Fruit fly (Drosophila melanogaster): Measurements from ENCODE around the gene CG33985.
A peak's percentile ranks its signal among the peaks of the same experiment; 100 is the strongest.

The CG33985 gene

dm6 chr3L:15566484-15566955 is 39.9 kb upstream of the CG33985 start (continued):
- peak; percentile 73 for TF ChIP-seq run (tag; optimal IDR thresholded peaks at IDR 0.05)
- TF ChIP-seq CG11695 (GFP tag; IDR thresholded peaks at IDR 0.05): peak; percentile 78
- TF ChIP-seq Chrac-16 (GFP tag; optimal IDR thresholded peaks at IDR 0.05): no peak
- TF ChIP-seq bcd (GFP tag; optimal IDR thresholded peaks at IDR 0.05): peak; percentile 48
- 0 out of 3 replicates have a peak, but pooled peaks have one; percentile 7 for TF ChIP-seq CG7357 (GFP tag; IDR thresholded peaks at IDR 0.05)
- TF ChIP-seq Sox100B (GFP tag; optimal IDR thresholded peaks at IDR 0.05): no peak
- TF ChIP-seq btn (GFP tag; optimal IDR thresholded peaks at IDR 0.05): peak; percentile 55
- TF ChIP-seq h (optimal IDR thresholded peaks at IDR 0.05): no peak
- no peak for TF ChIP-seq Atf-2 (GFP tag; optimal IDR thresholded peaks at IDR 0.05)
- peak; percentile 38 for TF ChIP-seq CG13624 (GFP tag; optimal IDR thresholded peaks at IDR 0.05)
- no peak for TF ChIP-seq Ssrp (tag; optimal IDR thresholded peaks at IDR 0.05)
- no peak for TF ChIP-seq abd-A (tag; optimal IDR thresholded peaks at IDR 0.05)
- TF ChIP-seq B-H2 (GFP tag; optimal IDR thresholded peaks at IDR 0.05): peak; percentile 75
- TF ChIP-seq row (GFP tag; IDR thresholded peaks at IDR 0.05): no peak
- TF ChIP-seq D19B (GFP tag; optimal IDR thresholded peaks at IDR 0.05): no peak
- no peak for TF ChIP-seq unc-4 (GFP tag; IDR thresholded peaks at IDR 0.05; ENCODE audit: partially characterized antibody)
- TF ChIP-seq Abd-B (GFP tag; optimal IDR thresholded peaks at IDR 0.05): no peak
- peak; percentile 3 for TF ChIP-seq Bdp1 (GFP tag; optimal IDR thresholded peaks at IDR 0.05)
- TF ChIP-seq CG3163 (GFP tag; optimal IDR thresholded peaks at IDR 0.05): peak; percentile 19
- TF ChIP-seq CG14667 (GFP tag; IDR thresholded peaks at IDR 0.05): no peak
- TF ChIP-seq cas (GFP tag; IDR thresholded peaks at IDR 0.05): no peak
- TF ChIP-seq ttk (GFP tag; IDR thresholded peaks at IDR 0.05): no peak
- TF ChIP-seq CG18476 (GFP tag; optimal IDR thresholded peaks at IDR 0.05): peak; percentile 51
- no peak for TF ChIP-seq Gsc (GFP tag; IDR thresholded peaks at IDR 0.05)
- TF ChIP-seq CG9215 (GFP tag; IDR thresholded peaks at IDR 0.05): no peak
- peak; percentile 53 for TF ChIP-seq salm (tag; optimal IDR thresholded peaks at IDR 0.05)
- TF ChIP-seq tin (GFP tag; optimal IDR thresholded peaks at IDR 0.05): no peak
- no peak for TF ChIP-seq gcm2 (GFP tag; optimal IDR thresholded peaks at IDR 0.05)
- TF ChIP-seq CG31441 (GFP tag; IDR thresholded peaks at IDR 0.05): no peak
- peak; percentile 87 for TF ChIP-seq CHES-1-like (GFP tag; optimal IDR thresholded peaks at IDR 0.05)
- TF ChIP-seq CG11247 (GFP tag; IDR thresholded peaks at IDR 0.05): peak; percentile 53
- 0 out of 2 replicates have a peak, but pooled peaks have one; percentile 36 for TF ChIP-seq sim (GFP tag; IDR thresholded peaks at IDR 0.05)
- peak; percentile 31; the same call in 1 of the 2 replicates for TF ChIP-seq ara (GFP tag; IDR thresholded peaks at IDR 0.05)
- TF ChIP-seq CG13287 (GFP tag; IDR thresholded peaks at IDR 0.05; ENCODE audit: partially characterized antibody): no peak
- TF ChIP-seq chn (GFP tag; optimal IDR thresholded peaks at IDR 0.05): no peak
- TF ChIP-seq CG11398 (GFP tag; optimal IDR thresholded peaks at IDR 0.05): peak; percentile 61
- no peak for TF ChIP-seq Taf1 (GFP tag; IDR thresholded peaks at IDR 0.05)
- TF ChIP-seq ftz-f1 (GFP tag; optimal IDR thresholded peaks at IDR 0.05): peak; percentile 62
- no peak for TF ChIP-seq ato (GFP tag; IDR thresholded peaks at IDR 0.05; ENCODE audit: partially characterized antibody)
- TF ChIP-seq NfI (GFP tag; optimal IDR thresholded peaks at IDR 0.05): peak; percentile 65
- TF ChIP-seq Mrtf (GFP tag; IDR thresholded peaks at IDR 0.05): peak; percentile 43; the same call in 1 of the 3 replicates
- no peak for TF ChIP-seq CG10267 (tag; optimal IDR thresholded peaks at IDR 0.05)
- TF ChIP-seq Bgb (GFP tag; IDR thresholded peaks at IDR 0.05; ENCODE audit: partially characterized antibody): no peak
- TF ChIP-seq sr (GFP tag; IDR thresholded peaks at IDR 0.05): no peak; the same call in 2 of the 3 replicates
- no peak for TF ChIP-seq Max (GFP tag; optimal IDR thresholded peaks at IDR 0.05)
- TF ChIP-seq CG6813 (GFP tag; optimal IDR thresholded peaks at IDR 0.05): peak; percentile 87
- no peak for TF ChIP-seq CG6654 (GFP tag; optimal IDR thresholded peaks at IDR 0.05)
- TF ChIP-seq gt (GFP tag; IDR thresholded peaks at IDR 0.05): no peak
- peak; percentile 44; the same call in 1 of the 2 replicates for TF ChIP-seq CG6689 (GFP tag; IDR thresholded peaks at IDR 0.05)
- TF ChIP-seq HLH3B (GFP tag; IDR thresholded peaks at IDR 0.05): peak; percentile 49; the same call in 1 of the 2 replicates
- TF ChIP-seq Scr (GFP tag; IDR thresholded peaks at IDR 0.05; ENCODE audit: partially characterized antibody): no peak
- peak; percentile 71 for TF ChIP-seq CG5180 (GFP tag; optimal IDR thresholded peaks at IDR 0.05)

Data from whole organism, embryonic.